Fruit fly (Drosophila melanogaster) Kc167 (cell line): ENCODE data around the gene CadN2.

Source experiments
- Myc ChIP-seq: fragments of >200 bp; optimal IDR thresholded peaks from 2 replicates; lab custom pipeline; 2017; ENCODE audit warnings: missing external identifiers
- h ChIP-seq: fragments of >200 bp; optimal IDR thresholded peaks from 3 replicates; lab custom pipeline; 2018; ENCODE audit warnings: missing external identifiers
- psq ChIP-seq: fragments of >200 bp; optimal IDR thresholded peaks from 2 replicates; lab custom pipeline; 2017; ENCODE audit warnings: missing external identifiers
- ttk ChIP-seq: sonication (Bioruptor generic); optimal IDR thresholded peaks from 2 replicates; lab custom pipeline; 2017; ENCODE audit warnings: missing external identifiers

- TF ChIP-seq ttk (lab: Kevin White, UChicago), result no peak
- TF ChIP-seq h, result no peak
- no peak for TF ChIP-seq psq (lab: Kevin White, UChicago)
- TF ChIP-seq Myc (lab: Kevin White, UChicago), result no peak
Observed at dm6 chr2L:17740417-17740924, 134.6 kb downstream of the CadN2 start.
